Worm (Caenorhabditis elegans) whole organism, L4/young adult: ENCODE data around the gene srbc-40.

Source experiments
- W03F9.2 ChIP-seq: fragments of 150-350 bp; optimal IDR thresholded peaks from 2 replicates; lab custom pipeline; 2014; ENCODE audit warnings: missing biosample characterization, missing genetic modification characterization
- dao-5 ChIP-seq: sonication (generic microtip); optimal IDR thresholded peaks from 2 replicates; lab custom pipeline; 2016; ENCODE audit warnings: missing genotype, missing genetic modification characterization, moderate library complexity, missing compliant biosample characterization
- him-1 ChIP-seq: sonication (generic microtip); optimal IDR thresholded peaks from 2 replicates; lab custom pipeline; 2016; ENCODE audit warnings: missing genotype, missing genetic modification reagents, missing genetic modification characterization, missing compliant biosample characterization

The srbc-40 gene

ce11 chrV:699489-700129, 20.0 kb downstream of the srbc-40 start, which contains the start of the genes ugt-29 and srx-5:
Gene ugt-29 (minus strand): TSS chrV:699589.
Gene srx-5 (plus strand): TSS chrV:700079.
- TF ChIP-seq dao-5, result no peak
- TF ChIP-seq W03F9.2 (tag; lab: Kevin White, UChicago), result no peak

- TF ChIP-seq W03F9.2 (tag; lab: Kevin White, UChicago) (no peak), him-1 (tag; lab: Kevin White, UChicago) (no peak), dao-5 (no peak)
Measured at ce11 chrV:699051-699450, 20.6 kb downstream of the srbc-40 start.

ce11 chrV:695914-696313, 23.7 kb downstream of the srbc-40 start, which contains the start of gene srj-52:
Gene srj-52 (minus strand): TSS chrV:696014.
- TF ChIP-seq W03F9.2 (tag; lab: Kevin White, UChicago) (no peak), dao-5 (no peak), him-1 (tag; lab: Kevin White, UChicago) (no peak)

ce11 chrV:694625-695024, 25.0 kb downstream of the srbc-40 start, which contains the start of gene srj-53:
Gene srj-53 (minus strand): TSS chrV:694725.
- no peak for TF ChIP-seq him-1 (tag; lab: Kevin White, UChicago)
- TF ChIP-seq W03F9.2 (tag; lab: Kevin White, UChicago), result no peak
- no peak for TF ChIP-seq dao-5

ce11 chrV:692720-693422, 26.8 kb downstream of the srbc-40 start, which contains the start of gene srx-4:
Gene srx-4 (minus strand): TSS chrV:692770.
- TF ChIP-seq dao-5, result no peak
- TF ChIP-seq W03F9.2 (tag; lab: Kevin White, UChicago), result no peak
- no peak for TF ChIP-seq him-1 (tag; lab: Kevin White, UChicago)

ce11 chrV:689538-689937, 30.1 kb downstream of the srbc-40 start:
- no peak for TF ChIP-seq him-1 (tag; lab: Kevin White, UChicago)
- no peak for TF ChIP-seq dao-5
- TF ChIP-seq W03F9.2 (tag; lab: Kevin White, UChicago), result no peak

- TF ChIP-seq dao-5 (no peak), W03F9.2 (tag; lab: Kevin White, UChicago) (no peak), him-1 (tag; lab: Kevin White, UChicago) (no peak)
Measured at ce11 chrV:687384-687783, 32.2 kb downstream of the srbc-40 start, which contains the start of gene H25P19.1. Gene H25P19.1 (plus strand): TSS chrV:687684.

ce11 chrV:683858-684257, 35.8 kb downstream of the srbc-40 start, which contains the start of gene F31F4.1:
Gene F31F4.1 (plus strand): TSS chrV:684060.
- TF ChIP-seq him-1 (tag; lab: Kevin White, UChicago) (no peak), dao-5 (no peak), W03F9.2 (tag; lab: Kevin White, UChicago) (no peak)

- TF ChIP-seq dao-5, result no peak
- no peak for TF ChIP-seq him-1 (tag; lab: Kevin White, UChicago)
- no peak for TF ChIP-seq W03F9.2 (tag; lab: Kevin White, UChicago)
Measured at ce11 chrV:682031-682430, 37.6 kb downstream of the srbc-40 start, which contains the start of gene srx-23. Gene srx-23 (plus strand): TSS chrV:682331.

ce11 chrV:679663-680062, 40.0 kb downstream of the srbc-40 start, which contains the start of gene srx-22:
Gene srx-22 (plus strand): TSS chrV:679963.
- TF ChIP-seq him-1 (tag; lab: Kevin White, UChicago) (no peak), W03F9.2 (tag; lab: Kevin White, UChicago) (no peak), dao-5 (no peak)

- TF ChIP-seq dao-5 (no peak), W03F9.2 (tag; lab: Kevin White, UChicago) (peak; percentile 4), him-1 (tag; lab: Kevin White, UChicago) (no peak)
Measured at ce11 chrV:676550-677084, 43.0 kb downstream of the srbc-40 start, which contains the start of the genes fbxa-72 and srx-21. Gene fbxa-72 (minus strand): TSS chrV:676753. Gene srx-21 (plus strand): TSS chrV:677034.

ce11 chrV:676090-676489, 43.5 kb downstream of the srbc-40 start:
- TF ChIP-seq dao-5 (no peak), him-1 (tag; lab: Kevin White, UChicago) (no peak), W03F9.2 (tag; lab: Kevin White, UChicago) (no peak)

ce11 chrV:674213-674612, 45.4 kb downstream of the srbc-40 start, which contains the start of gene sru-25:
Gene sru-25 (minus strand): TSS chrV:674313.
- TF ChIP-seq dao-5, result no peak
- no peak for TF ChIP-seq him-1 (tag; lab: Kevin White, UChicago)
- TF ChIP-seq W03F9.2 (tag; lab: Kevin White, UChicago), result no peak
